Fruit fly (Drosophila melanogaster) whole organism, adult: ENCODE results near the gene CG6656.

Experiments
- CG12768 ChIP-seq: fragments of 200-800 bp; sonication (Bioruptor generic); optimal IDR thresholded peaks from 2 replicates; lab custom pipeline; 2017; ENCODE audit warnings: missing biosample characterization, missing genetic modification characterization, mild to moderate bottlenecking, moderate library complexity, missing genetic modification reagents
- CG14711 ChIP-seq: fragments of 200-800 bp; sonication (Bioruptor generic); optimal IDR thresholded peaks from 2 replicates; lab custom pipeline; 2018; ENCODE audit warnings: missing biosample characterization, mild to moderate bottlenecking, missing genetic modification characterization, moderate library complexity
- CG7101 ChIP-seq: fragments of 200-800 bp; sonication (Bioruptor generic); optimal IDR thresholded peaks from 2 replicates; lab custom pipeline; 2018; ENCODE audit warnings: missing biosample characterization, mild to moderate bottlenecking, missing genetic modification characterization, moderate library complexity
- Hr96 ChIP-seq: fragments of 200-800 bp; sonication (Bioruptor generic); optimal IDR thresholded peaks from 2 replicates; lab custom pipeline; 2016; ENCODE audit warnings: missing biosample characterization, missing genetic modification characterization
- pad ChIP-seq: fragments of 200-800 bp; sonication (Bioruptor generic); optimal IDR thresholded peaks from 3 replicates; lab custom pipeline; 2017; ENCODE audit warnings: missing biosample characterization, missing genetic modification characterization, mild to moderate bottlenecking, moderate library complexity, missing genetic modification reagents
- tj ChIP-seq: fragments of 200-800 bp; sonication (Bioruptor generic); optimal IDR thresholded peaks from 3 replicates; lab custom pipeline; 2017; ENCODE audit warnings: missing biosample characterization, mild to moderate bottlenecking, missing genetic modification characterization, moderate library complexity
- toe ChIP-seq: fragments of 200-800 bp; sonication (Bioruptor generic); optimal IDR thresholded peaks from 2 replicates; lab custom pipeline; 2016; ENCODE audit warnings: missing biosample characterization, missing genetic modification characterization

DNA sequence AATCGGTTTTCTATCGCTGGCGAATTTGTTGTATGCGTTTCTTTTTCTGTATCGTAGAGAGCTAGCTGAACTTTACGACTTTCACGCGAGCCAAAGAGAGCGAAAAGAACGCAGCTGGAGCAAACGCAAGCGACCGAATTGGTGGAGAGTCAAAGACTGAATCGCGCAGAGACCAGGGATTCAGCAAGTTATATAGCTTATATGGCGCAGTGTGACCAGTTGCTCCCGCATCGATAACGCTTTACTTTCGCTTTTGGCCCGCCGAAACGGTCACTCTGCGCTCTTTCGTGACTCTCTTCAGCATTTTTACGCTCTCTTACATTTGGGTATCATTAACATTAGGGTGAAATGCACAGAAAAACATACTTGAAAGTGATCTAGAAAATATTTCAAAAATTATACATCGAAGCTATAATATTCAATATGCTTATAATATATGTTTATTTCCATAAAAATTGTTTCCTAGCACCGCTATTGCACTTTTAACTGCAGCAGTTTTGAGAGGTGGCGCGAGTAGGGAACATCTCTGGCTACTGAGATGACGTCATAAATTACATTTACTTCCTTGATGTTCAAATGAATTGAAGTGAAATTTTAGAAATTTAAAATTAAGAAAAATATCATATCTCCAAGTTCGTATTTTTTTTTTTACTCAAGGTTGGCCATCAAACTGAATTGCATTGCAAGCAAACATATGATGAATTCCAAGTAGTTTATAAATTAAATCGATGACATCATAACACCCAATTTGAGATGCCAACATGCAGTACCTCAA is 18.8 kb upstream of the CG6656 start, which contains the start of gene glec:
- peak; percentile 1 for TF ChIP-seq CG12768 (GFP tag; lab: Kevin White, UChicago)
- peak; percentile 54 for TF ChIP-seq Hr96 (GFP tag; lab: Kevin White, UChicago)
- TF ChIP-seq toe (GFP tag; lab: Kevin White, UChicago), result peak; percentile 55
- TF ChIP-seq CG7101 (tag; lab: Kevin White, UChicago), result peak; percentile 13
- no peak for TF ChIP-seq pad (GFP tag; lab: Kevin White, UChicago)
- peak; percentile 2 for TF ChIP-seq CG14711 (tag; lab: Kevin White, UChicago)
- TF ChIP-seq tj (GFP tag; lab: Kevin White, UChicago), result peak; percentile 47
